Worm (Caenorhabditis elegans): Measurements from ENCODE around the gene sre-19.

- TF ChIP-seq mep-1 (tag; optimal IDR thresholded peaks at IDR 0.05) (no peak), mdt-29 (GFP tag; IDR thresholded peaks at IDR 0.05) (no peak), nhr-237 (tag; optimal IDR thresholded peaks at IDR 0.05) (no peak), D1046.2 (GFP tag; IDR thresholded peaks at IDR 0.05) (no peak), ceh-28 (tag; optimal IDR thresholded peaks at IDR 0.05) (no peak), lin-13 (GFP tag; optimal IDR thresholded peaks at IDR 0.05) (no peak), unc-39 (tag; optimal IDR thresholded peaks at IDR 0.05) (no peak), egl-27 (tag; optimal IDR thresholded peaks at IDR 0.05) (no peak), fkh-10 (GFP tag; optimal IDR thresholded peaks at IDR 0.05) (no peak), ama-1 (optimal IDR thresholded peaks at IDR 0.05) (no peak)
Measured at ce11 chrIV:12261353-12261752, 22.6 kb upstream of the sre-19 start, which contains the start of gene sre-14.
